Worm (Caenorhabditis elegans): ENCODE results near the gene srt-69.

Gene srt-69

ce11 chrV:5273241-5273640 lies 7.8 kb upstream of the srt-69 start:
- no peak for TF ChIP-seq dao-5 (tag; optimal IDR thresholded peaks at IDR 0.05)
- TF ChIP-seq W03F9.2 (tag; optimal IDR thresholded peaks at IDR 0.05) = no peak
- no peak for TF ChIP-seq him-1 (tag; optimal IDR thresholded peaks at IDR 0.05)

ce11 chrV:5272619-5273074 lies 7.2 kb upstream of the srt-69 start:
- TF ChIP-seq W03F9.2 (tag; optimal IDR thresholded peaks at IDR 0.05) (no peak), him-1 (tag; optimal IDR thresholded peaks at IDR 0.05) (no peak), dao-5 (tag; optimal IDR thresholded peaks at IDR 0.05) (no peak)

- TF ChIP-seq W03F9.2 (tag; optimal IDR thresholded peaks at IDR 0.05) (no peak), him-1 (tag; optimal IDR thresholded peaks at IDR 0.05) (no peak), dao-5 (tag; optimal IDR thresholded peaks at IDR 0.05) (no peak)
Observed at ce11 chrV:5272034-5272433, 6.6 kb upstream of the srt-69 start.

ce11 chrV:5271487-5271886 lies 6.0 kb upstream of the srt-69 start:
- TF ChIP-seq dao-5 (tag; optimal IDR thresholded peaks at IDR 0.05) (no peak), him-1 (tag; optimal IDR thresholded peaks at IDR 0.05) (no peak), W03F9.2 (tag; optimal IDR thresholded peaks at IDR 0.05) (no peak)

- TF ChIP-seq dao-5 (tag; optimal IDR thresholded peaks at IDR 0.05) = no peak
- TF ChIP-seq him-1 (tag; optimal IDR thresholded peaks at IDR 0.05) = no peak
- no peak for TF ChIP-seq W03F9.2 (tag; optimal IDR thresholded peaks at IDR 0.05)
Observed at ce11 chrV:5269024-5269535, 3.6 kb upstream of the srt-69 start, which contains the start of gene penr-1. Gene penr-1 (plus strand): TSS chrV:5269485.

- TF ChIP-seq W03F9.2 (tag; optimal IDR thresholded peaks at IDR 0.05) (no peak), dao-5 (tag; optimal IDR thresholded peaks at IDR 0.05) (no peak), him-1 (tag; optimal IDR thresholded peaks at IDR 0.05) (no peak)
Observed at ce11 chrV:5262999-5263398, 2.5 kb downstream of the srt-69 start, which contains the start of gene cest-30. Gene cest-30 (minus strand): TSS chrV:5263099.

ce11 chrV:5259448-5259847 lies 6.0 kb downstream of the srt-69 start, which contains the start of gene srt-70:
Gene srt-70 (minus strand): TSS chrV:5259548.
- no peak for TF ChIP-seq W03F9.2 (tag; optimal IDR thresholded peaks at IDR 0.05)

DNA sequence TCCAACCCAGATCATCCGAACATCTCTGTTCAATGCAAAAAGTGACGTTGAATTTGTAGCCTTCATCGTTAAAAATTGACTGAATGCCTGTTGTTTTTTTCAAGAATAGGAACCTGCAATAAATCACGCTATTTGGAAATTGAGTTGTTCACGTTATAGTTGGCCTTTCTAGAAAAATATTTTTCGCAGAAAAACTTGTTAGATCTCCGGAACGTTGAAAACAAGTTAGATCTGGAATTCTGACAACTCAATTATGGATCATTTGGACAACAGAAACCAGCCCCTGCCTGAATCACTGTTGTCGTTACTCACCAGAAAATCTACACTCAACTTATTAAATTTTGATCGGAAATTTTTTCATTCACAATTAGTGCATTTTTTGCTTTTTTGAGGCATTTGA lies 8.1 kb downstream of the srt-69 start, which contains the start of gene srt-67:
srt-67 (minus strand) TSS at position 101 of the 400 bp plus-strand sequence.
- TF ChIP-seq dao-5 (tag; optimal IDR thresholded peaks at IDR 0.05) = no peak
- no peak for TF ChIP-seq W03F9.2 (tag; optimal IDR thresholded peaks at IDR 0.05)
- TF ChIP-seq him-1 (tag; optimal IDR thresholded peaks at IDR 0.05) = no peak

ce11 chrV:5252016-5252415 lies 13.5 kb downstream of the srt-69 start, which contains the start of gene srt-68:
Gene srt-68 (minus strand): TSS chrV:5252116.
- TF ChIP-seq dao-5 (tag; optimal IDR thresholded peaks at IDR 0.05) (no peak), W03F9.2 (tag; optimal IDR thresholded peaks at IDR 0.05) (no peak), him-1 (tag; optimal IDR thresholded peaks at IDR 0.05) (no peak)

DNA sequence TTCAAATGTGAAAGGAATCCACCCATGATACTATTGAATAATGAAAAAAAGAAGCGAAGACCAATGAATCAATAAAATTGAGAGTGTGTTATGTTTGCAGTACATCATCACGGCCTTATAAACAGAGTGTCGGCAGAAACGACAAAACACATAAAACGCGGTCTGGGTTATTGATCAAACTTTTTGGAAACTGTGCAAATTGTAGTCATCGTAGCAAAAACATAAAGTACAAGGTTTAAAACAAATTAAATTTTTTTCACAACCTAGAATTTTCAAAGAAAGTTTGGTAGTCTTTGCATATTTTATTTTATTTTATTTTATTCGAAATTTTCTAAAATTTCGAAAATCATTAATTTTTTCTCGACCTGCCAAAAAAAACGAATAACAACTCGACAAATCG lies 22.4 kb downstream of the srt-69 start, which contains the start of gene cest-35.1:
cest-35.1 (minus strand) TSS at position 101 of the 400 bp plus-strand sequence.
- TF ChIP-seq dao-5 (tag; optimal IDR thresholded peaks at IDR 0.05) (no peak), W03F9.2 (tag; optimal IDR thresholded peaks at IDR 0.05) (no peak), him-1 (tag; optimal IDR thresholded peaks at IDR 0.05) (no peak)

DNA sequence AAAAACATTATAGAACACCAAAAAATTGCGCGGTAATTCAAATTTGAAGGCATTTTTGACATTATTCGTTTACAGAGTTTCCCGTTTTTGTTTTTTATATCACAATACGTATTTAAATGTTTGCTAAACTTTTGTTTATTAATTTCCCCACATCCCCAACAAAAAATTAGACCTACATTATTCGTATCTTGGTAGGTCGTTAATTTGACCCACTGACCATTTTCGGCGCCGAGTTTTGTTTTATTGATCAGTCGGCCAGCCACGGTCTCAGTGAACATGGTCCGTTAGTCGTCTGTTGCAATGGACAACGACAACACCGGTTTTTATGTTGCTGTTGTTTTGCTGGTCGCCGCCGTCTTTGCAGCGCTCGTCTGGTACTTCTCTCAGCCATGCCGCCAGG lies 25.6 kb downstream of the srt-69 start, which contains the start of gene B0238.15:
B0238.15 (plus strand) TSS at position 301 of the 400 bp plus-strand sequence.
- TF ChIP-seq W03F9.2 (tag; optimal IDR thresholded peaks at IDR 0.05) (no peak), dao-5 (tag; optimal IDR thresholded peaks at IDR 0.05) (no peak), him-1 (tag; optimal IDR thresholded peaks at IDR 0.05) (no peak)

ce11 chrV:5239404-5239803 lies 26.1 kb downstream of the srt-69 start, which contains the start of gene C52A10.3:
Gene C52A10.3 (minus strand): TSS chrV:5239504.
- TF ChIP-seq dao-5 (tag; optimal IDR thresholded peaks at IDR 0.05) (no peak), W03F9.2 (tag; optimal IDR thresholded peaks at IDR 0.05) (no peak), him-1 (tag; optimal IDR thresholded peaks at IDR 0.05) (no peak)

ce11 chrV:5237116-5237515 lies 28.4 kb downstream of the srt-69 start, which contains the start of gene cest-35.2:
Gene cest-35.2 (minus strand): TSS chrV:5237216.
- TF ChIP-seq W03F9.2 (tag; optimal IDR thresholded peaks at IDR 0.05) (no peak), him-1 (tag; optimal IDR thresholded peaks at IDR 0.05) (no peak), dao-5 (tag; optimal IDR thresholded peaks at IDR 0.05) (no peak)

DNA sequence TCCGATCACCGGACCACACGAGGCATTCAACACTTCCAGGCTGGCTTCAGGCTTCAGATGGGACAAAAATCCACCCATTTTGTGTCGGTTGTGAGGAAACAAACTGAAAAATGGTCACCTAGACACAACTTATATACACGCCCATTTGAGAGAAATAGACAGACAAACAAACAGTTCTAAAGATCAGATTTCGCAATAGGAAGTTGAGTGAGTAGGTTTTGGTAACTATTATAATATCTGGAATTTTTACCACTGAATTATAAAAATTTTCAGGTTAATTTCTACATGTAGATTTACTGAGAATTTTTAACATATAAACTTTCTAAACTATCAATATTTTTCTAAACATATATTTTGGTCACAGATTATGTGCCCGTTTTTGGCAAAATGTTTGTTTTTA lies 31.7 kb downstream of the srt-69 start, which contains the start of gene cest-32:
cest-32 (minus strand) TSS at position 115 of the 400 bp plus-strand sequence.
- TF ChIP-seq W03F9.2 (tag; optimal IDR thresholded peaks at IDR 0.05) (no peak), dao-5 (tag; optimal IDR thresholded peaks at IDR 0.05) (no peak), him-1 (tag; optimal IDR thresholded peaks at IDR 0.05) (no peak)

ce11 chrV:5228513-5228912 lies 37.0 kb downstream of the srt-69 start:
- TF ChIP-seq dao-5 (tag; optimal IDR thresholded peaks at IDR 0.05) (no peak), him-1 (tag; optimal IDR thresholded peaks at IDR 0.05) (no peak), W03F9.2 (tag; optimal IDR thresholded peaks at IDR 0.05) (no peak)
